Worm (Caenorhabditis elegans): ENCODE data around the gene Y55D5A.1.

ce11 chrIII:2982109-2982508, at the start of gene Y55D5A.1:
- no peak for TF ChIP-seq him-1 (tag; optimal IDR thresholded peaks at IDR 0.05)
- no peak for TF ChIP-seq dao-5 (tag; optimal IDR thresholded peaks at IDR 0.05)

All from whole organism, L4/young adult.